Worm (Caenorhabditis elegans) whole organism, L3 larva: ENCODE results near the gene Y57G11C.43.
"Not testable (repeated sequence)": the region's sequence is repeated elsewhere in the genome, so short reads cannot be mapped to it uniquely, and the experiment has no call there.

Experiments used
- R02D3.7 ChIP-seq: fragments of 150-350 bp; optimal IDR thresholded peaks from 2 replicates; lab custom pipeline; 2014; ENCODE audit warnings: missing biosample characterization, missing genetic modification characterization
- egl-27 ChIP-seq: sonication (generic microtip); optimal IDR thresholded peaks from 4 replicates; lab custom pipeline; 2017; ENCODE audit warnings: missing biosample characterization, missing genetic modification reagents, missing genetic modification characterization
- elt-3 ChIP-seq, 3 experiments: fragments of 150-350 bp in 1 of 3; sonication (generic microtip) in 2 of 3; optimal IDR thresholded peaks; 2 replicates in 2 of 3; 4 replicates in 1 of 3; lab custom pipeline; 2014 to 2017; ENCODE audit warnings: missing biosample characterization in 3 of 3, missing genetic modification characterization in 3 of 3
- jun-1 ChIP-seq: fragments of 150-350 bp; optimal IDR thresholded peaks from 2 replicates; lab custom pipeline; 2014; ENCODE audit warnings: missing biosample characterization, missing genetic modification reagents, missing genetic modification characterization
- nhr-12 ChIP-seq: fragments of 150-350 bp; optimal IDR thresholded peaks from 2 replicates; lab custom pipeline; 2014; ENCODE audit warnings: missing biosample characterization, missing genetic modification characterization
- nhr-67 ChIP-seq: fragments of 150-350 bp; optimal IDR thresholded peaks from 2 replicates; lab custom pipeline; 2014; ENCODE audit warnings: missing biosample characterization, missing genetic modification characterization
- nhr-76 ChIP-seq: fragments of 150-350 bp; sonication (generic microtip); optimal IDR thresholded peaks from 5 replicates; lab custom pipeline; 2014; ENCODE audit warnings: missing biosample characterization, missing genetic modification characterization
- nhr-77 ChIP-seq: fragments of 150-350 bp; optimal IDR thresholded peaks from 2 replicates; lab custom pipeline; 2014; ENCODE audit warnings: missing biosample characterization, missing genetic modification characterization

ce11 chrIV:14763348-14763747 lies 5.9 kb upstream of the Y57G11C.43 start:
- TF ChIP-seq nhr-12 (tag; lab: Kevin White, UChicago); jun-1 (tag; lab: Kevin White, UChicago); nhr-76 (tag; lab: Kevin White, UChicago); R02D3.7 (tag; lab: Kevin White, UChicago); nhr-67 (tag; lab: Kevin White, UChicago); elt-3 (tag; optimal IDR thresholded peaks at IDR 0.05; lab: Kevin White, UChicago); nhr-77; egl-27: not testable (repeated sequence)
